Fruit fly (Drosophila melanogaster): ENCODE data around the gene Ca-alpha1T.

The Ca-alpha1T gene

dm6 chrX:6067281-6068008, 124.8 kb downstream of the Ca-alpha1T start, which contains the start of gene CG5928 (continued):
- TF ChIP-seq ranshi (GFP tag; IDR thresholded peaks at IDR 0.05) (0 out of 2 replicates have a peak, but pooled peaks have one; percentile 14), pan (optimal IDR thresholded peaks at IDR 0.05) (no peak), pan (GFP tag; optimal IDR thresholded peaks at IDR 0.05 in 1 of 2, IDR thresholded peaks at IDR 0.05 in 1 of 2) (no peak), bowl (GFP tag; IDR thresholded peaks at IDR 0.05) (no peak), CG43689 (GFP tag; IDR thresholded peaks at IDR 0.05) (no peak), sr (GFP tag; IDR thresholded peaks at IDR 0.05) (no peak), HLH54F (GFP tag; optimal IDR thresholded peaks at IDR 0.05) (no peak), ind (GFP tag; optimal IDR thresholded peaks at IDR 0.05) (peak; percentile 38), klu (GFP tag; IDR thresholded peaks at IDR 0.05) (no peak), Nf-YA (GFP tag; IDR thresholded peaks at IDR 0.05) (no peak), exex (tag; optimal IDR thresholded peaks at IDR 0.05) (no peak), YL-1 (GFP tag; optimal IDR thresholded peaks at IDR 0.05) (no peak), psq (GFP tag; optimal IDR thresholded peaks at IDR 0.05) (no peak), gro (GFP tag; optimal IDR thresholded peaks at IDR 0.05) (no peak), dati (GFP tag; IDR thresholded peaks at IDR 0.05) (no peak), zen2 (GFP tag; IDR thresholded peaks at IDR 0.05; ENCODE audit: partially characterized antibody) (no peak), CG9609 (GFP tag; optimal IDR thresholded peaks at IDR 0.05) (no peak), Med (GFP tag) (peak; percentile 16), CG11696 (GFP tag; IDR thresholded peaks at IDR 0.05) (no peak), CG1024 (GFP tag; IDR thresholded peaks at IDR 0.05) (no peak), CG7839 (tag; optimal IDR thresholded peaks at IDR 0.05) (peak; percentile 47), CG3407 (GFP tag; optimal IDR thresholded peaks at IDR 0.05) (no peak), scrt (GFP tag; optimal IDR thresholded peaks at IDR 0.05) (peak; percentile 8), Vsx1 (GFP tag; optimal IDR thresholded peaks at IDR 0.05) (peak; percentile 2), CG7745 (tag; optimal IDR thresholded peaks at IDR 0.05) (no peak), CG7271 (tag; optimal IDR thresholded peaks at IDR 0.05) (no peak), tgo (GFP tag; IDR thresholded peaks at IDR 0.05) (no peak; the same call in 2 of the 3 replicates), gce (GFP tag; IDR thresholded peaks at IDR 0.05) (no peak), tup (GFP tag; optimal IDR thresholded peaks at IDR 0.05) (no peak), CG1647 (GFP tag; optimal IDR thresholded peaks at IDR 0.05) (no peak), vvl (GFP tag; IDR thresholded peaks at IDR 0.05) (no peak), CG13775 (GFP tag; optimal IDR thresholded peaks at IDR 0.05) (no peak), Ravus (GFP tag; IDR thresholded peaks at IDR 0.05) (no peak), chm (GFP tag; IDR thresholded peaks at IDR 0.05) (no peak), CG8290 (GFP tag; optimal IDR thresholded peaks at IDR 0.05) (no peak), CG8290 (tag; optimal IDR thresholded peaks at IDR 0.05) (no peak), CG2712 (tag; optimal IDR thresholded peaks at IDR 0.05) (peak; percentile 43), Sry-δ (GFP tag; optimal IDR thresholded peaks at IDR 0.05) (no peak), caup (GFP tag; optimal IDR thresholded peaks at IDR 0.05; ENCODE audit: severe bottlenecking) (peak; percentile 5), Dad (GFP tag; optimal IDR thresholded peaks at IDR 0.05) (no peak), trh (GFP tag; optimal IDR thresholded peaks at IDR 0.05) (no peak), zen (tag; optimal IDR thresholded peaks at IDR 0.05) (no peak), Rfx (GFP tag; IDR thresholded peaks at IDR 0.05) (peak; percentile 17; the same call in 1 of the 2 replicates), wdn (GFP tag; IDR thresholded peaks at IDR 0.05) (no peak), Atf3 (GFP tag; optimal IDR thresholded peaks at IDR 0.05) (no peak), Blimp-1 (GFP tag; optimal IDR thresholded peaks at IDR 0.05) (peak; percentile 13), sima (GFP tag; optimal IDR thresholded peaks at IDR 0.05) (no peak), gsb-n (tag; optimal IDR thresholded peaks at IDR 0.05) (no peak), CG10209 (GFP tag; optimal IDR thresholded peaks at IDR 0.05) (peak; percentile 52), CG34224 (GFP tag; IDR thresholded peaks at IDR 0.05; ENCODE audit: partially characterized antibody) (no peak), Rx (GFP tag; IDR thresholded peaks at IDR 0.05) (no peak)

Measured in whole organism, embryonic.